Fruit fly (Drosophila melanogaster) whole organism, embryonic: Measurements from ENCODE around the gene VGlut.

Experiments
- B-H2 ChIP-seq: fragments of 200-800 bp; sonication (Bioruptor generic); optimal IDR thresholded peaks from 2 replicates; lab custom pipeline; 2018; ENCODE audit warnings: missing biosample characterization, mild to moderate bottlenecking, missing genetic modification characterization
- CG11247 ChIP-seq: fragments of 200-800 bp; sonication (Bioruptor generic); IDR thresholded peaks from 2 replicates; pipeline ENCODE4 v1.3.6; 2022; ENCODE audit warnings: missing biosample characterization, missing genetic modification characterization
- CG1233 ChIP-seq: fragments of 200-800 bp; sonication (Bioruptor generic); optimal IDR thresholded peaks from 4 replicates; lab custom pipeline; 2018; ENCODE audit warnings: missing biosample characterization, mild to moderate bottlenecking, missing genetic modification characterization
- CG13424 ChIP-seq: fragments of 200-800 bp; sonication (Bioruptor generic); optimal IDR thresholded peaks from 2 replicates; lab custom pipeline; 2019; ENCODE audit warnings: missing biosample characterization, mild to moderate bottlenecking, missing genetic modification characterization, moderate library complexity
- CG15601 ChIP-seq: fragments of 200-800 bp; sonication (Bioruptor generic); optimal IDR thresholded peaks from 3 replicates; lab custom pipeline; 2019; ENCODE audit warnings: missing biosample characterization, mild to moderate bottlenecking, missing genetic modification characterization, moderate library complexity
- CG1603 ChIP-seq: fragments of 200-800 bp; sonication (Bioruptor generic); optimal IDR thresholded peaks from 2 replicates; lab custom pipeline; 2019; ENCODE audit warnings: missing biosample characterization, mild to moderate bottlenecking, missing genetic modification characterization, moderate library complexity
- CG17912 ChIP-seq: fragments of 200-800 bp; sonication (Bioruptor generic); optimal IDR thresholded peaks from 2 replicates; lab custom pipeline; 2018; ENCODE audit warnings: missing biosample characterization, mild to moderate bottlenecking, missing genetic modification characterization
- CG1792 ChIP-seq: fragments of 200-800 bp; sonication (Bioruptor generic); optimal IDR thresholded peaks from 2 replicates; lab custom pipeline; 2016; ENCODE audit warnings: missing biosample characterization, missing genetic modification characterization
- CG18599 ChIP-seq: fragments of 200-800 bp; sonication (Bioruptor generic); optimal IDR thresholded peaks from 3 replicates; lab custom pipeline; 2017; ENCODE audit warnings: missing biosample characterization, missing genetic modification characterization, mild to moderate bottlenecking, moderate library complexity, missing genetic modification reagents
- CG2120 ChIP-seq: fragments of 200-800 bp; sonication (Bioruptor generic); optimal IDR thresholded peaks from 3 replicates; lab custom pipeline; 2016; ENCODE audit warnings: missing biosample characterization, missing genetic modification characterization
- CG2678 ChIP-seq: fragments of 200-800 bp; sonication (Bioruptor generic); optimal IDR thresholded peaks from 3 replicates; lab custom pipeline; 2019; ENCODE audit warnings: missing biosample characterization, mild to moderate bottlenecking, missing genetic modification characterization, moderate library complexity
- CG31224 ChIP-seq: fragments of 200-800 bp; sonication (Bioruptor generic); IDR thresholded peaks from 2 replicates; pipeline ENCODE4 v1.3.6; 2022; ENCODE audit warnings: missing biosample characterization, missing genetic modification characterization
- CG31441 ChIP-seq: fragments of 200-800 bp; sonication (Bioruptor generic); IDR thresholded peaks from 2 replicates; pipeline ENCODE4 v1.3.6; 2022; ENCODE audit warnings: missing biosample characterization, missing genetic modification characterization
- CG32767 ChIP-seq: fragments of 200-800 bp; sonication (Bioruptor generic); IDR thresholded peaks from 2 replicates; pipeline ENCODE4 v1.3.6; 2022; ENCODE audit warnings: missing biosample characterization, missing genetic modification characterization
- CG34224 ChIP-seq: fragments of 200-800 bp; sonication (Bioruptor generic); IDR thresholded peaks from 3 replicates; pipeline ENCODE4 v1.3.6; 2022; ENCODE audit warnings: missing biosample characterization, missing genetic modification characterization; ENCODE audit not compliant: partially characterized antibody
- CG4617 ChIP-seq: fragments of 200-800 bp; sonication (Bioruptor generic); optimal IDR thresholded peaks from 3 replicates; lab custom pipeline; 2016; ENCODE audit warnings: missing biosample characterization, missing genetic modification characterization, borderline replicate concordance
- CG6272 ChIP-seq: fragments of 200-800 bp; sonication (Bioruptor generic); IDR thresholded peaks from 2 replicates; pipeline ENCODE4 v1.3.6; 2022; ENCODE audit warnings: missing biosample characterization, missing genetic modification characterization
- CG6791 ChIP-seq: fragments of 200-800 bp; sonication (Bioruptor generic); IDR thresholded peaks from 3 replicates; pipeline ENCODE4 v1.3.6; 2022; ENCODE audit warnings: missing biosample characterization, missing genetic modification characterization; ENCODE audit not compliant: partially characterized antibody
- CG8765 ChIP-seq: fragments of 200-800 bp; sonication (Bioruptor generic); IDR thresholded peaks from 2 replicates; pipeline ENCODE4 v1.3.6; 2022; ENCODE audit warnings: missing biosample characterization, missing genetic modification characterization
- CkIIα-i1 ChIP-seq: fragments of 200-800 bp; sonication (Bioruptor generic); IDR thresholded peaks from 2 replicates; pipeline ENCODE4 v1.3.6; 2022; ENCODE audit warnings: missing biosample characterization, missing genetic modification characterization
- CrebB ChIP-seq: fragments of 200-800 bp; sonication (Bioruptor generic); optimal IDR thresholded peaks from 3 replicates; lab custom pipeline; 2018; ENCODE audit warnings: missing biosample characterization, mild to moderate bottlenecking, missing genetic modification characterization
- Dfd ChIP-seq, 2 experiments: fragments of >200 bp; optimal IDR thresholded peaks; 2 replicates each; lab custom pipeline; 2017; ENCODE audit warnings: missing biosample characterization in 2 of 2, missing genetic modification characterization in 2 of 2
- Dp ChIP-seq: fragments of 200-800 bp; sonication (Bioruptor generic); optimal IDR thresholded peaks from 2 replicates; lab custom pipeline; 2018; ENCODE audit warnings: missing biosample characterization, mild to moderate bottlenecking, missing genetic modification characterization, moderate library complexity
- Drgx ChIP-seq: fragments of 200-800 bp; sonication (Bioruptor generic); IDR thresholded peaks from 2 replicates; pipeline ENCODE4 v1.3.6; 2022; ENCODE audit warnings: missing biosample characterization, missing genetic modification characterization
- HLH3B ChIP-seq: fragments of 200-800 bp; sonication (Bioruptor generic); IDR thresholded peaks from 2 replicates; pipeline ENCODE4 v1.3.6; 2022; ENCODE audit warnings: missing biosample characterization, missing genetic modification characterization
- Hey ChIP-seq: fragments of 200-800 bp; sonication (Bioruptor generic); optimal IDR thresholded peaks from 3 replicates; lab custom pipeline; 2018; ENCODE audit warnings: missing biosample characterization, mild to moderate bottlenecking, missing genetic modification characterization
- HmgZ ChIP-seq: fragments of 200-800 bp; sonication (Bioruptor generic); optimal IDR thresholded peaks from 2 replicates; lab custom pipeline; 2018; ENCODE audit warnings: missing biosample characterization, mild to moderate bottlenecking, missing genetic modification characterization
- Neu2 ChIP-seq: fragments of 200-800 bp; sonication (Bioruptor generic); optimal IDR thresholded peaks from 3 replicates; lab custom pipeline; 2016; ENCODE audit warnings: missing biosample characterization, missing genetic modification characterization, borderline replicate concordance
- Sin3A ChIP-seq: fragments of >200 bp; optimal IDR thresholded peaks from 2 replicates; lab custom pipeline; 2018
- Sry-δ ChIP-seq: fragments of 200-800 bp; sonication (Bioruptor generic); optimal IDR thresholded peaks from 2 replicates; lab custom pipeline; 2016; ENCODE audit warnings: missing biosample characterization, missing genetic modification characterization
- Ssrp ChIP-seq: fragments of 200-800 bp; sonication (Bioruptor generic); optimal IDR thresholded peaks from 2 replicates; lab custom pipeline; 2018; ENCODE audit warnings: missing biosample characterization, mild to moderate bottlenecking, missing genetic modification characterization, moderate library complexity
- TFAM ChIP-seq: fragments of 200-800 bp; sonication (Bioruptor generic); optimal IDR thresholded peaks from 2 replicates; lab custom pipeline; 2017; ENCODE audit warnings: missing biosample characterization, missing genetic modification characterization, inconsistent platforms
- croc ChIP-seq: fragments of 200-800 bp; sonication (Bioruptor generic); conservative IDR thresholded peaks from 3 replicates; pipeline ENCODE4 v1.3.6; 2022; ENCODE audit warnings: missing biosample characterization, missing genetic modification characterization
- ewg ChIP-seq: fragments of 200-800 bp; sonication (Bioruptor generic); optimal IDR thresholded peaks from 3 replicates; lab custom pipeline; 2017; ENCODE audit warnings: mild to moderate bottlenecking, missing biosample characterization, missing genetic modification reagents, missing genetic modification characterization
- fd64A ChIP-seq: fragments of 200-800 bp; sonication (Bioruptor generic); optimal IDR thresholded peaks from 3 replicates; lab custom pipeline; 2018; ENCODE audit warnings: missing biosample characterization, mild to moderate bottlenecking, missing genetic modification characterization
- gcm2 ChIP-seq: fragments of 200-800 bp; sonication (Bioruptor generic); optimal IDR thresholded peaks from 2 replicates; lab custom pipeline; 2016; ENCODE audit warnings: missing biosample characterization, missing genetic modification characterization
- hkb ChIP-seq, 2 experiments: fragments of 200-800 bp in 1 of 2; fragments of >200 bp in 1 of 2; sonication (Bioruptor generic) in 1 of 2; IDR thresholded peaks in 1 of 2; optimal IDR thresholded peaks in 1 of 2; 2 replicates each; pipeline versions ENCODE4 v1.3.6 to Lab custom; 2017 to 2022; ENCODE audit warnings: missing biosample characterization in 1 of 2, missing genetic modification characterization in 1 of 2
- jing ChIP-seq: fragments of 200-800 bp; sonication (Bioruptor generic); optimal IDR thresholded peaks from 2 replicates; lab custom pipeline; 2018; ENCODE audit warnings: missing biosample characterization, mild to moderate bottlenecking, missing genetic modification characterization
- lab ChIP-seq: fragments of 200-800 bp; sonication (Bioruptor generic); optimal IDR thresholded peaks from 3 replicates; lab custom pipeline; 2017; ENCODE audit warnings: missing biosample characterization, missing genetic modification characterization, mild to moderate bottlenecking, moderate library complexity, missing genetic modification reagents
- nau ChIP-seq: fragments of 200-800 bp; sonication (Bioruptor generic); optimal IDR thresholded peaks from 3 replicates; lab custom pipeline; 2017; ENCODE audit warnings: missing biosample characterization, mild to moderate bottlenecking, missing genetic modification characterization, missing genetic modification reagents
- org-1 ChIP-seq: fragments of 200-800 bp; sonication (Bioruptor generic); optimal IDR thresholded peaks from 2 replicates; lab custom pipeline; 2017; ENCODE audit warnings: missing biosample characterization, missing genetic modification characterization
- p53 ChIP-seq: fragments of 200-800 bp; sonication (Bioruptor generic); optimal IDR thresholded peaks from 2 replicates; lab custom pipeline; 2016; ENCODE audit warnings: missing biosample characterization, missing genetic modification characterization
- ranshi ChIP-seq: fragments of 200-800 bp; sonication (Bioruptor generic); IDR thresholded peaks from 2 replicates; pipeline ENCODE4 v1.3.6; 2022; ENCODE audit warnings: missing biosample characterization, missing genetic modification characterization
- rib ChIP-seq: fragments of 200-800 bp; sonication (Bioruptor generic); IDR thresholded peaks from 2 replicates; pipeline ENCODE4 v1.3.6; 2022; ENCODE audit warnings: missing biosample characterization, missing genetic modification characterization
- scrt ChIP-seq: fragments of 200-800 bp; sonication (Bioruptor generic); optimal IDR thresholded peaks from 2 replicates; lab custom pipeline; 2018; ENCODE audit warnings: missing biosample characterization, mild to moderate bottlenecking, missing genetic modification characterization, moderate library complexity
- slbo ChIP-seq: fragments of 200-800 bp; sonication (Bioruptor generic); IDR thresholded peaks from 2 replicates; pipeline ENCODE4 v1.3.6; 2022; ENCODE audit warnings: missing biosample characterization, missing genetic modification characterization
- sug ChIP-seq: fragments of 200-800 bp; optimal IDR thresholded peaks from 2 replicates; lab custom pipeline; 2019; ENCODE audit warnings: missing biosample characterization, mild to moderate bottlenecking, missing genetic modification characterization, moderate library complexity
- trem ChIP-seq: fragments of 200-800 bp; optimal IDR thresholded peaks from 3 replicates; lab custom pipeline; 2019; ENCODE audit warnings: missing biosample characterization, mild to moderate bottlenecking, missing genetic modification characterization, moderate library complexity
- zen2 ChIP-seq: fragments of 200-800 bp; sonication (Bioruptor generic); IDR thresholded peaks from 3 replicates; pipeline ENCODE4 v1.3.6; 2022; ENCODE audit warnings: missing biosample characterization, missing genetic modification characterization; ENCODE audit not compliant: partially characterized antibody

VGlut gene

dm6 chr2L:2433494-2434054 is 33.5 kb downstream of the VGlut start:
- TF ChIP-seq CG1792 (GFP tag; lab: Kevin White, UChicago) = peak; percentile 56
- peak; percentile 73 for TF ChIP-seq CG11247 (GFP tag; lab: Robert Waterston, UW)
- TF ChIP-seq Drgx (GFP tag; lab: Robert Waterston, UW) = peak; percentile 97
- TF ChIP-seq CG31224 (GFP tag; lab: Robert Waterston, UW) = peak; percentile 48; the same call in 1 of the 2 replicates
- peak; percentile 85 for TF ChIP-seq jing
- no peak for TF ChIP-seq Dp (GFP tag; lab: Kevin White, UChicago)
- peak; percentile 83 for TF ChIP-seq ewg
- TF ChIP-seq CG15601 (tag; lab: Kevin White, UChicago) = peak; percentile 84
- no peak for TF ChIP-seq hkb (optimal IDR thresholded peaks at IDR 0.05; lab: Kevin White, UChicago)
- TF ChIP-seq hkb (GFP tag; IDR thresholded peaks at IDR 0.05; lab: Robert Waterston, UW) = peak; percentile 91
- TF ChIP-seq org-1 (GFP tag; lab: Kevin White, UChicago) = peak; percentile 77
- peak; percentile 54 for TF ChIP-seq CG17912
- TF ChIP-seq B-H2 (GFP tag; lab: Kevin White, UChicago) = no peak
- TF ChIP-seq HmgZ (tag; lab: Kevin White, UChicago) = peak; percentile 55
- TF ChIP-seq CG18599 (GFP tag; lab: Kevin White, UChicago) = peak; percentile 60
- peak; percentile 82 for TF ChIP-seq CG32767 (GFP tag; lab: Robert Waterston, UW)
- TF ChIP-seq CG2120 (GFP tag; lab: Kevin White, UChicago) = peak; percentile 30
- TF ChIP-seq croc = peak; percentile 81
- peak; percentile 54 for TF ChIP-seq sug
- TF ChIP-seq CG2678 (tag; lab: Kevin White, UChicago) = peak; percentile 81
- TF ChIP-seq Ssrp (tag; lab: Kevin White, UChicago) = peak; percentile 85
- no peak for TF ChIP-seq Sin3A (lab: Kevin White, UChicago)
- peak; percentile 85 for TF ChIP-seq ranshi (GFP tag; lab: Robert Waterston, UW)
- peak; percentile 92 for TF ChIP-seq CG1603
- TF ChIP-seq rib (GFP tag; lab: Robert Waterston, UW) = peak; percentile 53; the same call in 1 of the 2 replicates
- peak; percentile 59 for TF ChIP-seq CG1233
- peak; percentile 92 for TF ChIP-seq CG13424 (tag; lab: Kevin White, UChicago)
- no peak for TF ChIP-seq zen2 (GFP tag; lab: Robert Waterston, UW)
- no peak for TF ChIP-seq Hey (tag; lab: Kevin White, UChicago)
- no peak for TF ChIP-seq CG8765
- TF ChIP-seq lab (GFP tag; lab: Kevin White, UChicago) = peak; percentile 76
- peak; percentile 33 for TF ChIP-seq trem (tag; lab: Kevin White, UChicago)
- TF ChIP-seq Dfd (GFP tag; optimal IDR thresholded peaks at IDR 0.05; lab: Kevin White, UChicago) = no peak
- TF ChIP-seq CG31441 = peak; percentile 74
- TF ChIP-seq HLH3B (GFP tag; lab: Robert Waterston, UW) = peak; percentile 91
- TF ChIP-seq Neu2 = no peak
- peak; percentile 63 for TF ChIP-seq p53 (GFP tag; lab: Kevin White, UChicago)
- TF ChIP-seq CkIIα-i1 = peak; percentile 43; the same call in 1 of the 2 replicates
- TF ChIP-seq gcm2 (GFP tag; lab: Kevin White, UChicago) = peak; percentile 9
- TF ChIP-seq CG4617 (GFP tag; lab: Kevin White, UChicago) = peak; percentile 60
- TF ChIP-seq TFAM = peak; percentile 12
- peak; percentile 56 for TF ChIP-seq fd64A
- TF ChIP-seq Sry-δ (GFP tag; lab: Kevin White, UChicago) = peak; percentile 42
- no peak for TF ChIP-seq CG6791
- TF ChIP-seq CG6272 = peak; percentile 47; the same call in 1 of the 2 replicates
- no peak for TF ChIP-seq CG34224 (GFP tag; lab: Robert Waterston, UW)
- TF ChIP-seq CrebB (tag; lab: Kevin White, UChicago) = peak; percentile 69
- peak; percentile 48 for TF ChIP-seq scrt (GFP tag; lab: Kevin White, UChicago)
- peak; percentile 75 for TF ChIP-seq slbo
- peak; percentile 69 for TF ChIP-seq nau
